Fruit fly (Drosophila melanogaster) whole organism, wandering third instar larva: ENCODE measurements around the gene knk.

Experiments used
- Abd-B ChIP-seq: fragments of >200 bp; optimal IDR thresholded peaks from 2 replicates; lab custom pipeline; 2017; ENCODE audit warnings: missing biosample characterization, missing genetic modification characterization
- CG32264 ChIP-seq: fragments of 200-800 bp; sonication (Bioruptor generic); optimal IDR thresholded peaks from 2 replicates; lab custom pipeline; 2016; ENCODE audit warnings: missing biosample characterization, missing genetic modification characterization
- CG9705 ChIP-seq: fragments of 200-800 bp; sonication (Bioruptor generic); optimal IDR thresholded peaks from 2 replicates; lab custom pipeline; 2018; ENCODE audit warnings: missing biosample characterization, mild to moderate bottlenecking, missing genetic modification characterization
- CrebA ChIP-seq: fragments of 200-800 bp; sonication (Bioruptor generic); optimal IDR thresholded peaks from 2 replicates; lab custom pipeline; 2016; ENCODE audit warnings: missing biosample characterization, mild to moderate bottlenecking, missing genetic modification characterization, borderline replicate concordance
- Dfd ChIP-seq: fragments of >200 bp; optimal IDR thresholded peaks from 2 replicates; lab custom pipeline; 2017; ENCODE audit warnings: missing biosample characterization, missing genetic modification characterization
- Dif ChIP-seq: fragments of 200-275, 200-300 bp; sonication (Bioruptor generic); optimal IDR thresholded peaks from 2 replicates; lab custom pipeline; 2018; ENCODE audit warnings: missing biosample characterization, missing genetic modification characterization; ENCODE audit not compliant: partially characterized antibody
- GATAd ChIP-seq: sonication (Bioruptor generic); optimal IDR thresholded peaks from 2 replicates; lab custom pipeline; 2016; ENCODE audit warnings: missing biosample characterization, missing genetic modification characterization
- HLH106 ChIP-seq: fragments of 200-800 bp; optimal IDR thresholded peaks from 3 replicates; lab custom pipeline; 2019; ENCODE audit warnings: missing biosample characterization, mild to moderate bottlenecking, missing genetic modification characterization, moderate library complexity
- Hnf4 ChIP-seq: fragments of 200-800 bp; sonication (Bioruptor generic); optimal IDR thresholded peaks from 2 replicates; lab custom pipeline; 2016; ENCODE audit warnings: missing biosample characterization, mild to moderate bottlenecking, missing genetic modification characterization
- Hr78 ChIP-seq: fragments of >200 bp; optimal IDR thresholded peaks from 2 replicates; lab custom pipeline; 2017; ENCODE audit warnings: missing biosample characterization, missing genetic modification characterization
- Hr83 ChIP-seq: fragments of 200-300 bp; sonication (Bioruptor generic); optimal IDR thresholded peaks from 2 replicates; lab custom pipeline; 2016; ENCODE audit warnings: missing biosample characterization, mild to moderate bottlenecking, missing genetic modification characterization, moderate library complexity; ENCODE audit not compliant: poor library complexity, severe bottlenecking
- Jra ChIP-seq: sonication (Bioruptor generic); optimal IDR thresholded peaks from 2 replicates; lab custom pipeline; 2016; ENCODE audit warnings: missing biosample characterization, missing genetic modification characterization
- Mio ChIP-seq: sonication (Bioruptor generic); optimal IDR thresholded peaks from 2 replicates; lab custom pipeline; 2016; ENCODE audit warnings: missing biosample characterization, missing genetic modification characterization
- Myc ChIP-seq: fragments of >200 bp; optimal IDR thresholded peaks from 2 replicates; lab custom pipeline; 2017
- N ChIP-seq: fragments of >200 bp; optimal IDR thresholded peaks from 2 replicates; lab custom pipeline; 2018; ENCODE audit warnings: missing biosample characterization, missing external identifiers, missing genetic modification characterization
- OdsH ChIP-seq: fragments of 200-800 bp; sonication (Bioruptor generic); optimal IDR thresholded peaks from 2 replicates; lab custom pipeline; 2016; ENCODE audit warnings: missing biosample characterization, mild to moderate bottlenecking, missing genetic modification characterization
- Rel ChIP-seq, 2 experiments: fragments of 200-800 bp; sonication (Bioruptor generic) in 1 of 2; optimal IDR thresholded peaks; 2 replicates in 1 of 2; 3 replicates in 1 of 2; lab custom pipeline; 2016 to 2019; ENCODE audit warnings: mild to moderate bottlenecking in 2 of 2, missing biosample characterization in 2 of 2, missing genetic modification characterization in 2 of 2, moderate library complexity in 1 of 2
- Sp1 ChIP-seq: fragments of 200-800 bp; sonication (Bioruptor generic); optimal IDR thresholded peaks from 3 replicates; lab custom pipeline; 2019; ENCODE audit warnings: missing biosample characterization, mild to moderate bottlenecking, missing genetic modification characterization, moderate library complexity
- Vsx2 ChIP-seq: fragments of 200-300, 225-300 bp; sonication (Bioruptor generic); optimal IDR thresholded peaks from 2 replicates; lab custom pipeline; 2018; ENCODE audit warnings: missing biosample characterization, missing genetic modification characterization; ENCODE audit not compliant: partially characterized antibody
- br ChIP-seq: fragments of 200-800 bp; sonication (Bioruptor generic); optimal IDR thresholded peaks from 2 replicates; lab custom pipeline; 2016; ENCODE audit warnings: missing biosample characterization, missing genetic modification characterization
- brk ChIP-seq: fragments of 200-800 bp; sonication (Bioruptor generic); optimal IDR thresholded peaks from 2 replicates; lab custom pipeline; 2016; ENCODE audit warnings: missing biosample characterization, mild to moderate bottlenecking, missing genetic modification characterization
- dl ChIP-seq, 2 experiments: fragments of 175-275, 200-275 bp in 1 of 2; fragments of 200-275 bp in 1 of 2; sonication (Bioruptor generic); optimal IDR thresholded peaks; lab custom pipeline; 2018; ENCODE audit warnings: mild to moderate bottlenecking in 2 of 2, missing biosample characterization in 2 of 2, missing genetic modification characterization in 2 of 2, moderate library complexity in 2 of 2; ENCODE audit not compliant: partially characterized antibody in 2 of 2, insufficient read depth in 1 of 2
- dmrt93B ChIP-seq: fragments of 200-800 bp; sonication (Bioruptor generic); optimal IDR thresholded peaks from 2 replicates; lab custom pipeline; 2018; ENCODE audit warnings: missing biosample characterization, mild to moderate bottlenecking, missing genetic modification characterization
- dsf ChIP-seq: sonication (Bioruptor generic); optimal IDR thresholded peaks from 2 replicates; lab custom pipeline; 2016; ENCODE audit warnings: missing biosample characterization, missing genetic modification characterization, borderline replicate concordance
- ey ChIP-seq: fragments of 200-800 bp; sonication (Bioruptor generic); optimal IDR thresholded peaks from 2 replicates; lab custom pipeline; 2016; ENCODE audit warnings: missing biosample characterization, missing genetic modification characterization
- foxo ChIP-seq, 2 experiments: fragments of 200-800 bp; sonication (Bioruptor generic); optimal IDR thresholded peaks; 2 replicates in 1 of 2; 3 replicates in 1 of 2; lab custom pipeline; 2016 to 2017; ENCODE audit warnings: missing biosample characterization in 2 of 2, missing genetic modification characterization in 2 of 2
- fru ChIP-seq: fragments of 200-800 bp; sonication (Bioruptor generic); optimal IDR thresholded peaks from 3 replicates; lab custom pipeline; 2016; ENCODE audit warnings: missing biosample characterization, mild to moderate bottlenecking, missing genetic modification characterization
- h ChIP-seq: fragments of 200-800 bp; sonication (Bioruptor generic); optimal IDR thresholded peaks from 3 replicates; lab custom pipeline; 2016; ENCODE audit warnings: missing biosample characterization, mild to moderate bottlenecking, missing genetic modification characterization
- jim ChIP-seq: fragments of 175-275, 200-325 bp; sonication (Bioruptor generic); optimal IDR thresholded peaks from 2 replicates; lab custom pipeline; 2016; ENCODE audit warnings: missing biosample characterization, mild to moderate bottlenecking, missing genetic modification characterization
- lola ChIP-seq: fragments of >200 bp; optimal IDR thresholded peaks from 2 replicates; lab custom pipeline; 2017; ENCODE audit warnings: missing biosample characterization, missing genetic modification characterization
- pan ChIP-seq: fragments of >200 bp; optimal IDR thresholded peaks from 2 replicates; lab custom pipeline; 2017
- psq ChIP-seq: fragments of 200-800 bp; sonication (Bioruptor generic); optimal IDR thresholded peaks from 3 replicates; lab custom pipeline; 2017; ENCODE audit warnings: missing biosample characterization, mild to moderate bottlenecking, missing genetic modification characterization, moderate library complexity
- rgr ChIP-seq: fragments of 200-800 bp; sonication (Bioruptor generic); optimal IDR thresholded peaks from 3 replicates; lab custom pipeline; 2016; ENCODE audit warnings: missing biosample characterization, mild to moderate bottlenecking, missing genetic modification characterization
- sage ChIP-seq: fragments of 200-800 bp; sonication (Bioruptor generic); optimal IDR thresholded peaks from 2 replicates; lab custom pipeline; 2016; ENCODE audit warnings: missing biosample characterization, mild to moderate bottlenecking, missing genetic modification characterization
- sv ChIP-seq: fragments of 200-800 bp; sonication (Bioruptor generic); optimal IDR thresholded peaks from 3 replicates; lab custom pipeline; 2016; ENCODE audit warnings: missing biosample characterization, missing genetic modification characterization
- tai ChIP-seq: sonication (Bioruptor generic); optimal IDR thresholded peaks from 2 replicates; lab custom pipeline; 2016; ENCODE audit warnings: missing biosample characterization, missing genetic modification characterization
- usp ChIP-seq: fragments of >200 bp; optimal IDR thresholded peaks from 2 replicates; lab custom pipeline; 2017; ENCODE audit warnings: missing biosample characterization, missing genetic modification characterization
- woc ChIP-seq: sonication (Bioruptor generic); optimal IDR thresholded peaks from 2 replicates; lab custom pipeline; 2016; ENCODE audit warnings: missing biosample characterization, mild to moderate bottlenecking, missing genetic modification characterization

The knk gene

DNA sequence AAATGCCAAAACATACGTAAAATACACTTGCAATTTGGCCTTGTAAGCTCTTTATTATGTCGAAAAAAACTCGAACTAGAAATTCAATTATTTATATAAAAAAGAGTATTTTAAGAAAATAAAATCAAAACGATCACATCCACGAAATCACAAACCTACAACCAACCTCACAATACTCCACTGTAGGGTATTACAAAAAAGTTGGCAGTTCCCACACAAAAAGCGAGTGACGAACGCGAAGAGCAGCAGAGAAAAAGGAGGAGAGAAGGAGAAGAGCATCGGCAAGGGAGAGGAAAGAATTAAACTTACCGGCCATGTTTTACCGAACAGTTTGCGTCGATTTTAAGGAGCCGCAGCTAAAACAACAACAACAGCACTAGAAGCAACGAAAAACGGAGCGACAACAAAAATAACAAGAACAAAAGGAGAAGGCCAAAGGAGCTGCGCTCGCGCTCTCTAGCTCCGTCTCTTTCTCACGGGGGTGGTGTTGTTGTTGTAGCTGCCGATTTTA lies 7.5 kb upstream of the knk start (continued):
- peak; percentile 11 for TF ChIP-seq Sp1 (GFP tag; lab: Kevin White, UChicago)
- TF ChIP-seq Dfd (GFP tag; lab: Kevin White, UChicago), result no peak

DNA sequence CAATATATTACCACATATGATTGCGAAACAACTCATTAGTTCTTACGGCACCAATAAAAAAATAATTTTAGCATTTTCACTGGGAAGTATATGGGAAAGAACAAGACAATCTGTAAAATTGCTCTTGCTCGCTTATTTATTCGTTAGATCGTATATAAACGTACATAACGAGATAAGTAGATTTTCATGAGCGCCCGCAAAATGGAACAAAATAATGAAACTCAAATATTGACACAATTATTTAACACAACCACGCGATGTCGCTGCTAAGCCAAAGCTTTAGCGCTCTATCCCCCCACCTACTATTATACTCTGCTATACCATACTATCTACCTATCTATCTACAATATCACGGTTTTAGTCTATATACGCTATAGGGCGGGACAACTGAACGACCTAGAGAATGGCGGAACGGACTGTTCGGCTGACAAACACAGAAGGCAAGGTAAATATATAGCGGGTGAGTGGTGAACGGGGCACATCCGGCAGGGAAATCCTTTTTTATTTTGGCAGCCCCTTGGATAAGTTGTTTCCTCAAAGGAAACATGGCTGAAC lies 5.6 kb upstream of the knk start:
- TF ChIP-seq tai (GFP tag; lab: Kevin White, UChicago) (peak; percentile 46), Mio (GFP tag; lab: Kevin White, UChicago) (no peak)

DNA sequence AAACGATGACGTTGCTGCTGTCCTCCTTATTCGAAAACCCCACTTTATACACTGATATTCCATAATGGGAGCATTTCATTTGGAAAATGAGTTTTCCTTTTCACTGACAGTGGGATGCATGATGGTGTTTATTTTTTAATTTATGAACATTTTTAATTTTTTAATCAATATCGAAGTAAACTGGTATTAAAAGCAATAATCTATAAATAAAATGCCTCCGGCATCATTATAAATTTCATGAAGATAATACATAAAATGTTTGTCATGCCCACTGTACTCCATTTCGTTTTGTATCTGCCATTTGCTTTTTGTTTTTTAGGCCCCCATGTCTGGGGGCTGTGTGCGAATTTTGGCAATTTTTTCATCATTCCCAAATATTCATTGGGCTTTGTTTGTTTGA lies 4.6 kb upstream of the knk start:
- TF ChIP-seq GATAd (GFP tag; lab: Kevin White, UChicago), result no peak
- TF ChIP-seq woc, result no peak
- TF ChIP-seq Jra (GFP tag; lab: Kevin White, UChicago), result no peak
- TF ChIP-seq foxo (GFP tag; optimal IDR thresholded peaks at IDR 0.05; lab: Kevin White, UChicago), result no peak
- no peak for TF ChIP-seq Abd-B
- peak; percentile 14 for TF ChIP-seq sage (GFP tag; lab: Kevin White, UChicago)
- no peak for TF ChIP-seq lola (GFP tag; lab: Kevin White, UChicago)
- TF ChIP-seq Mio (GFP tag; lab: Kevin White, UChicago), result no peak
- TF ChIP-seq Vsx2, result no peak
- peak; percentile 51 for TF ChIP-seq ey (GFP tag; lab: Kevin White, UChicago)
- no peak for TF ChIP-seq Myc
- peak; percentile 58 for TF ChIP-seq rgr (GFP tag; lab: Kevin White, UChicago)
- peak; percentile 71 for TF ChIP-seq h (GFP tag; lab: Kevin White, UChicago)
- TF ChIP-seq OdsH, result peak; percentile 56
- no peak for TF ChIP-seq dmrt93B (GFP tag; lab: Kevin White, UChicago)
- peak; percentile 8 for TF ChIP-seq CG32264 (GFP tag; lab: Kevin White, UChicago)
- peak; percentile 56 for TF ChIP-seq Hnf4 (GFP tag; lab: Kevin White, UChicago)
- no peak for TF ChIP-seq jim
- TF ChIP-seq pan (lab: Kevin White, UChicago), result no peak
- TF ChIP-seq HLH106 (tag; lab: Kevin White, UChicago), result peak; percentile 51
- TF ChIP-seq Rel (GFP tag; optimal IDR thresholded peaks at IDR 0.05; lab: Kevin White, UChicago), result no peak
- no peak for TF ChIP-seq Rel (tag; optimal IDR thresholded peaks at IDR 0.05; lab: Kevin White, UChicago)
- no peak for TF ChIP-seq N (GFP tag; lab: Kevin White, UChicago)
- TF ChIP-seq dl (GFP tag; optimal IDR thresholded peaks at IDR 0.05; lab: Kevin White, UChicago; ENCODE audit: insufficient read depth in 1 of 2, partially characterized antibody in 2 of 2), result no peak
- TF ChIP-seq brk (GFP tag; lab: Kevin White, UChicago), result peak; percentile 32
- no peak for TF ChIP-seq Hr78 (GFP tag; lab: Kevin White, UChicago)
- peak; percentile 57 for TF ChIP-seq br (GFP tag; lab: Kevin White, UChicago)
- no peak for TF ChIP-seq tai (GFP tag; lab: Kevin White, UChicago)
- TF ChIP-seq fru (GFP tag; lab: Kevin White, UChicago), result peak; percentile 61
- peak; percentile 39 for TF ChIP-seq psq (GFP tag; lab: Kevin White, UChicago)
- no peak for TF ChIP-seq Hr83
- TF ChIP-seq usp, result no peak
- TF ChIP-seq CG9705 (GFP tag; lab: Kevin White, UChicago), result no peak
- no peak for TF ChIP-seq Dif (GFP tag; lab: Kevin White, UChicago)
- peak; percentile 29 for TF ChIP-seq Sp1 (GFP tag; lab: Kevin White, UChicago)
- TF ChIP-seq Dfd (GFP tag; lab: Kevin White, UChicago), result no peak
- no peak for TF ChIP-seq CrebA (GFP tag; lab: Kevin White, UChicago)
- TF ChIP-seq sv, result peak; percentile 34
- no peak for TF ChIP-seq dsf (GFP tag; lab: Kevin White, UChicago)
- TF ChIP-seq, all 38 proteins: peak for 14
